Worm (Caenorhabditis elegans): ENCODE data around the gene F55A11.1.
A peak's percentile ranks its signal among the peaks of the same experiment; 100 is the strongest.

Gene F55A11.1

ce11 chrV:11801076-11801849, 37.1 kb upstream of the F55A11.1 start:
- TF ChIP-seq unc-130 (tag; optimal IDR thresholded peaks at IDR 0.05) = peak; percentile 8
- peak; percentile 68 for TF ChIP-seq lin-14 (GFP tag; optimal IDR thresholded peaks at IDR 0.05)
- TF ChIP-seq blmp-1 (tag; optimal IDR thresholded peaks at IDR 0.05) = peak; percentile 50
- TF ChIP-seq C16A3.4 (tag; optimal IDR thresholded peaks at IDR 0.05) = no peak
- TF ChIP-seq pqm-1 (tag; optimal IDR thresholded peaks at IDR 0.05) = no peak
- TF ChIP-seq egl-13 (tag; optimal IDR thresholded peaks at IDR 0.05) = no peak
- peak; percentile 92 for TF ChIP-seq nhr-85 (tag)
- TF ChIP-seq nhr-28 (tag; optimal IDR thresholded peaks at IDR 0.05) = no peak
- TF ChIP-seq snu-23 (GFP tag; optimal IDR thresholded peaks at IDR 0.05) = peak; percentile 53
- TF ChIP-seq ceh-82 (tag; optimal IDR thresholded peaks at IDR 0.05) = no peak
- peak; percentile 74 for TF ChIP-seq nhr-71 (tag; optimal IDR thresholded peaks at IDR 0.05)
- no peak for TF ChIP-seq lin-39 (tag; optimal IDR thresholded peaks at IDR 0.05)
- TF ChIP-seq unc-86 (tag; optimal IDR thresholded peaks at IDR 0.05) = no peak
- no peak for TF ChIP-seq irx-1 (tag; optimal IDR thresholded peaks at IDR 0.05)
- TF ChIP-seq hlh-17 (GFP tag; optimal IDR thresholded peaks at IDR 0.05; ENCODE audit: borderline replicate concordance) = no peak
- TF ChIP-seq fkh-10 (GFP tag; optimal IDR thresholded peaks at IDR 0.05) = no peak
- TF ChIP-seq mab-9 (GFP tag; IDR thresholded peaks at IDR 0.05) = no peak
- TF ChIP-seq ces-1 (GFP tag; optimal IDR thresholded peaks at IDR 0.05) = no peak
- TF ChIP-seq nhr-90 (tag; optimal IDR thresholded peaks at IDR 0.05; ENCODE audit: poor library complexity) = peak; percentile 55
- no peak for TF ChIP-seq sptf-1 (tag; optimal IDR thresholded peaks at IDR 0.05)
- no peak for TF ChIP-seq vab-15 (tag; optimal IDR thresholded peaks at IDR 0.05)
- no peak for TF ChIP-seq pax-3 (tag; optimal IDR thresholded peaks at IDR 0.05)
- peak; percentile 9 to 74 for TF ChIP-seq lsy-2 (tag; optimal IDR thresholded peaks at IDR 0.05)
- no peak for TF ChIP-seq lin-15B (tag; optimal IDR thresholded peaks at IDR 0.05)
- peak in 5 of 6 experiments; percentile 23 to 88 (median 69) for TF ChIP-seq elt-3 (tag; optimal IDR thresholded peaks at IDR 0.05)
- no peak for TF ChIP-seq ztf-11 (tag; optimal IDR thresholded peaks at IDR 0.05)
- 0 out of 2 replicates have a peak, but pooled peaks have one; percentile 12 for TF ChIP-seq grh-1 (GFP tag; IDR thresholded peaks at IDR 0.05)
- no peak for TF ChIP-seq aly-2 (tag; optimal IDR thresholded peaks at IDR 0.05)
- TF ChIP-seq ceh-90 (tag; optimal IDR thresholded peaks at IDR 0.05) = no peak
- TF ChIP-seq aha-1 (tag; optimal IDR thresholded peaks at IDR 0.05) = no peak
- no peak for TF ChIP-seq rnt-1 (tag; optimal IDR thresholded peaks at IDR 0.05)
- no peak for TF ChIP-seq nhr-76 (tag; optimal IDR thresholded peaks at IDR 0.05)
- TF ChIP-seq sox-4 (tag; optimal IDR thresholded peaks at IDR 0.05) = no peak
- TF ChIP-seq skn-1 (tag; optimal IDR thresholded peaks at IDR 0.05) = no peak
- TF ChIP-seq lir-3 (tag; optimal IDR thresholded peaks at IDR 0.05; ENCODE audit: poor library complexity) = no peak
- TF ChIP-seq C04F5.9 (tag; optimal IDR thresholded peaks at IDR 0.05) = no peak
- no peak for TF ChIP-seq ztf-4 (tag; optimal IDR thresholded peaks at IDR 0.05)
- peak in 1 of 2 experiments; percentile 13 for TF ChIP-seq lin-35 (GFP tag; optimal IDR thresholded peaks at IDR 0.05)
- no peak for TF ChIP-seq hpl-2 (GFP tag; optimal IDR thresholded peaks at IDR 0.05)
- TF ChIP-seq tlp-1 (tag; optimal IDR thresholded peaks at IDR 0.05) = no peak
- TF ChIP-seq unc-30 (tag; optimal IDR thresholded peaks at IDR 0.05) = no peak
- no peak for TF ChIP-seq elt-2 (tag; optimal IDR thresholded peaks at IDR 0.05)
- no peak for TF ChIP-seq ceh-8 (GFP tag; optimal IDR thresholded peaks at IDR 0.05)
- no peak for TF ChIP-seq C34B4.2 (tag; optimal IDR thresholded peaks at IDR 0.05)
- TF ChIP-seq efl-1 (optimal IDR thresholded peaks at IDR 0.05) = no peak
- peak in 1 of 2 experiments; percentile 81 for TF ChIP-seq efl-1 (GFP tag; optimal IDR thresholded peaks at IDR 0.05 in 1 of 2)
- TF ChIP-seq nhr-84 (tag; optimal IDR thresholded peaks at IDR 0.05) = no peak
- TF ChIP-seq jun-1 (tag; optimal IDR thresholded peaks at IDR 0.05) = no peak
- TF ChIP-seq zag-1 (tag; optimal IDR thresholded peaks at IDR 0.05) = no peak
- no peak for TF ChIP-seq swsn-7 (tag; optimal IDR thresholded peaks at IDR 0.05)
- TF ChIP-seq fos-1 (tag; optimal IDR thresholded peaks at IDR 0.05) = no peak
- TF ChIP-seq alr-1 (tag; optimal IDR thresholded peaks at IDR 0.05; ENCODE audit: borderline replicate concordance) = no peak
- TF ChIP-seq snpc-4 (tag; optimal IDR thresholded peaks at IDR 0.05) = no peak

Measured in whole organism, L1 larva.